Worm (Caenorhabditis elegans) whole organism, L2 larva: Measurements from ENCODE around the gene H40L08.7.

Experiments
- C34F6.9 ChIP-seq: fragments of 150-350 bp; optimal IDR thresholded peaks from 2 replicates; lab custom pipeline; 2014; ENCODE audit warnings: missing biosample characterization, missing genetic modification characterization
- F13H6.1 ChIP-seq: sonication (generic microtip); optimal IDR thresholded peaks from 2 replicates; lab custom pipeline; 2016; ENCODE audit warnings: missing genetic modification characterization, missing compliant biosample characterization
- R02D3.7 ChIP-seq: fragments of 150-350 bp; optimal IDR thresholded peaks from 2 replicates; lab custom pipeline; 2014; ENCODE audit warnings: missing biosample characterization, missing genetic modification characterization
- Y55F3AM.14 ChIP-seq: fragments of 200-800 bp; sonication (Bioruptor generic); optimal IDR thresholded peaks from 2 replicates; lab custom pipeline; 2018; ENCODE audit warnings: mild to moderate bottlenecking, missing genetic modification characterization, missing compliant biosample characterization
- alr-1 ChIP-seq: fragments of 150-350 bp; optimal IDR thresholded peaks from 2 replicates; lab custom pipeline; 2014; ENCODE audit warnings: missing biosample characterization, missing genetic modification characterization
- ama-1 ChIP-seq: fragments of 150-350 bp; optimal IDR thresholded peaks from 2 replicates; lab custom pipeline; 2018; ENCODE audit warnings: inconsistent platforms
- blmp-1 ChIP-seq: sonication (generic microtip); optimal IDR thresholded peaks from 2 replicates; lab custom pipeline; 2017; ENCODE audit warnings: missing genetic modification characterization, mild to moderate bottlenecking, missing compliant biosample characterization, antibody characterized with exemption, moderate library complexity; ENCODE audit not compliant: insufficient read depth
- ceh-16 ChIP-seq: fragments of 150-350 bp; optimal IDR thresholded peaks from 2 replicates; lab custom pipeline; 2014; ENCODE audit warnings: missing biosample characterization, missing genetic modification characterization
- ceh-82 ChIP-seq: fragments of 150-350 bp; optimal IDR thresholded peaks from 2 replicates; lab custom pipeline; 2014; ENCODE audit warnings: missing biosample characterization, missing genetic modification characterization
- crh-2 ChIP-seq: sonication (generic microtip); optimal IDR thresholded peaks from 2 replicates; lab custom pipeline; 2017; ENCODE audit warnings: missing biosample characterization, missing genetic modification characterization
- dmd-4 ChIP-seq: sonication (generic microtip); optimal IDR thresholded peaks from 2 replicates; lab custom pipeline; 2017; ENCODE audit warnings: missing biosample characterization, missing genetic modification characterization
- egl-27 ChIP-seq: sonication (generic microtip); optimal IDR thresholded peaks from 3 replicates; lab custom pipeline; 2017; ENCODE audit warnings: missing biosample characterization, missing genetic modification reagents, missing genetic modification characterization
- elt-1 ChIP-seq: fragments of 150-350 bp; optimal IDR thresholded peaks from 2 replicates; lab custom pipeline; 2014; ENCODE audit warnings: missing biosample characterization, missing genetic modification characterization
- elt-3 ChIP-seq: sonication (generic microtip); optimal IDR thresholded peaks from 2 replicates; lab custom pipeline; 2017; ENCODE audit warnings: missing biosample characterization, missing genetic modification characterization
- fos-1 ChIP-seq: fragments of 150-350 bp; optimal IDR thresholded peaks from 2 replicates; lab custom pipeline; 2014; ENCODE audit warnings: missing biosample characterization, missing genetic modification characterization
- gmeb-1 ChIP-seq: fragments of 150-350 bp; optimal IDR thresholded peaks from 2 replicates; lab custom pipeline; 2014; ENCODE audit warnings: missing biosample characterization, missing genetic modification characterization
- lin-11 ChIP-seq: fragments of 150-350 bp; sonication (generic microtip); optimal IDR thresholded peaks from 2 replicates; lab custom pipeline; 2014; ENCODE audit warnings: missing biosample characterization, missing genetic modification characterization, inconsistent platforms, mixed read lengths
- lin-13 ChIP-seq: fragments of 150-350 bp; optimal IDR thresholded peaks from 2 replicates; lab custom pipeline; 2014; ENCODE audit warnings: missing biosample characterization, missing genetic modification reagents, missing genetic modification characterization
- lin-39 ChIP-seq: fragments of 150-350 bp; optimal IDR thresholded peaks from 2 replicates; lab custom pipeline; 2014; ENCODE audit warnings: missing biosample characterization, missing genetic modification reagents, missing genetic modification characterization
- lsy-2 ChIP-seq, 2 experiments: fragments of 150-350 bp in 1 of 2; sonication (generic microtip) in 1 of 2; optimal IDR thresholded peaks; 2 replicates each; lab custom pipeline; 2014 to 2017; ENCODE audit warnings: missing biosample characterization in 2 of 2, missing genetic modification characterization in 2 of 2
- mab-5 ChIP-seq: fragments of 150-350 bp; optimal IDR thresholded peaks from 2 replicates; lab custom pipeline; 2014; ENCODE audit warnings: missing biosample characterization, missing genetic modification characterization
- nhr-10 ChIP-seq: sonication (generic microtip); optimal IDR thresholded peaks from 2 replicates; lab custom pipeline; 2017; ENCODE audit warnings: missing biosample characterization, missing genetic modification characterization
- nhr-12 ChIP-seq: fragments of 150-350 bp; optimal IDR thresholded peaks from 2 replicates; lab custom pipeline; 2014; ENCODE audit warnings: missing biosample characterization, missing genetic modification characterization
- nhr-129 ChIP-seq: fragments of 150-350 bp; optimal IDR thresholded peaks from 2 replicates; lab custom pipeline; 2014; ENCODE audit warnings: missing biosample characterization, missing genetic modification characterization
- nhr-21 ChIP-seq: fragments of 150-350 bp; optimal IDR thresholded peaks from 2 replicates; lab custom pipeline; 2014; ENCODE audit warnings: missing biosample characterization, missing genetic modification characterization
- nhr-23 ChIP-seq: fragments of 150-350 bp; optimal IDR thresholded peaks from 2 replicates; lab custom pipeline; 2014; ENCODE audit warnings: missing biosample characterization, missing genetic modification reagents, missing genetic modification characterization
- nhr-237 ChIP-seq: fragments of 150-350 bp; optimal IDR thresholded peaks from 2 replicates; lab custom pipeline; 2014; ENCODE audit warnings: missing biosample characterization, missing genetic modification characterization
- nhr-25 ChIP-seq: fragments of 150-350 bp; sonication (generic microtip); optimal IDR thresholded peaks from 3 replicates; lab custom pipeline; 2014; ENCODE audit warnings: missing biosample characterization, missing genetic modification characterization
- nhr-6 ChIP-seq: fragments of 150-350 bp; optimal IDR thresholded peaks from 2 replicates; lab custom pipeline; 2014; ENCODE audit warnings: missing biosample characterization, missing genetic modification characterization
- nhr-77 ChIP-seq: fragments of 150-350 bp; optimal IDR thresholded peaks from 2 replicates; lab custom pipeline; 2014; ENCODE audit warnings: missing biosample characterization, missing genetic modification characterization
- peb-1 ChIP-seq: fragments of 150-350 bp; optimal IDR thresholded peaks from 2 replicates; lab custom pipeline; 2014; ENCODE audit warnings: missing biosample characterization, missing genetic modification characterization
- sem-4 ChIP-seq: fragments of 150-350 bp; optimal IDR thresholded peaks from 2 replicates; lab custom pipeline; 2014; ENCODE audit warnings: missing biosample characterization, missing genetic modification reagents, missing genetic modification characterization
- skn-1 ChIP-seq: sonication (generic microtip); optimal IDR thresholded peaks from 2 replicates; lab custom pipeline; 2017; ENCODE audit warnings: missing biosample characterization, missing genetic modification characterization
- sma-9 ChIP-seq, 2 experiments: fragments of 150-350 bp in 1 of 2; sonication (generic microtip) in 1 of 2; optimal IDR thresholded peaks; 2 replicates each; lab custom pipeline; 2014 to 2016; ENCODE audit warnings: missing genetic modification characterization in 2 of 2, mild to moderate bottlenecking in 1 of 2, missing biosample characterization in 1 of 2, missing compliant biosample characterization in 1 of 2, missing genetic modification reagents in 1 of 2, moderate library complexity in 1 of 2
- snpc-4 ChIP-seq: fragments of 150-350 bp; optimal IDR thresholded peaks from 2 replicates; lab custom pipeline; 2014; ENCODE audit warnings: missing biosample characterization, missing genetic modification characterization
- unc-39 ChIP-seq: fragments of 150-350 bp; optimal IDR thresholded peaks from 2 replicates; lab custom pipeline; 2014; ENCODE audit warnings: missing biosample characterization, missing genetic modification characterization
- unc-55 ChIP-seq: fragments of 150-350 bp; sonication (generic microtip); optimal IDR thresholded peaks from 3 replicates; lab custom pipeline; 2014; ENCODE audit warnings: missing biosample characterization, missing genetic modification reagents, missing genetic modification characterization
- zag-1 ChIP-seq: fragments of 150-350 bp; optimal IDR thresholded peaks from 2 replicates; lab custom pipeline; 2014; ENCODE audit warnings: missing biosample characterization, missing genetic modification characterization
- ztf-1 ChIP-seq: fragments of 200-800 bp; sonication (Bioruptor generic); conservative IDR thresholded peaks from 2 replicates; pipeline ENCODE4 v1.3.6; 2022; ENCODE audit warnings: missing genetic modification characterization, missing compliant biosample characterization
- ztf-11 ChIP-seq: sonication (generic microtip); optimal IDR thresholded peaks from 2 replicates; lab custom pipeline; 2017; ENCODE audit warnings: missing biosample characterization, missing genetic modification characterization

Gene H40L08.7

DNA sequence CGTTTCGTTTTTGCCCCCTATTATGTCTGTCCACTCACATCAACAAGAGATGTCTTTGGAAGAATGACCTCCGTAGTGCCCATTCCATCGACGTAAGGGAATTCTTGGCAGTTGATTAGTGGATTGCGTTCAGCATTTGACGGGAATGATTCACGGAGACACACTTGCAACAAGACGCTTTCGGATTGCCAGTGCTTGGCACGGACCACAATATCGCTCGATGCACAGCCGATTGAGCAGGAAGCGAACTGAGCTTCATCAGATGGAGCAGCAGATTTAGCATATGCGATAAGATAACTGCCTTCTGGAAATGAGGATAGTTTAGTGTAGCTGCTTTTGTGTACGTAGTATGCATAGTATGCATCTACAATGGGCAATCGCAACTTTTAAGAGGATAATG is 25.9 kb upstream of the H40L08.7 start:
- TF ChIP-seq unc-39 = no peak
- TF ChIP-seq skn-1 = no peak
- TF ChIP-seq elt-3 (tag; lab: Kevin White, UChicago) = no peak
- TF ChIP-seq nhr-237 = no peak
- TF ChIP-seq sem-4 (tag; lab: Kevin White, UChicago) = no peak

ce11 chrX:15100369-15100963 is 22.9 kb upstream of the H40L08.7 start, which contains the start of gene dhhc-1:
Gene dhhc-1, minus strand, starts transcription at chrX:15100419.
- TF ChIP-seq snpc-4 (tag; lab: Kevin White, UChicago) (peak; percentile 40), nhr-10 (tag; lab: Kevin White, UChicago) (no peak), Y55F3AM.14 (GFP tag; lab: Kevin White, UChicago) (no peak), fos-1 (tag; lab: Kevin White, UChicago) (peak; percentile 90), nhr-25 (no peak), R02D3.7 (tag; lab: Kevin White, UChicago) (no peak), nhr-129 (tag; lab: Kevin White, UChicago) (peak; percentile 74), dmd-4 (no peak), zag-1 (tag; lab: Kevin White, UChicago) (no peak), lsy-2 (tag; optimal IDR thresholded peaks at IDR 0.05; lab: Kevin White, UChicago) (peak in 1 of 2 experiments; percentile 43), blmp-1 (no peak), egl-27 (tag; lab: Kevin White, UChicago) (no peak), lin-39 (tag; lab: Kevin White, UChicago) (no peak), unc-39 (no peak), alr-1 (tag; lab: Kevin White, UChicago) (no peak), peb-1 (tag; lab: Kevin White, UChicago) (no peak), ceh-16 (no peak), unc-55 (GFP tag; lab: Kevin White, UChicago) (peak; percentile 59), lin-11 (tag; lab: Kevin White, UChicago) (peak; percentile 29), ama-1 (lab: Kevin White, UChicago) (no peak), elt-1 (no peak), lin-13 (GFP tag; lab: Kevin White, UChicago) (no peak), F13H6.1 (tag; lab: Kevin White, UChicago) (peak; percentile 68), nhr-12 (tag; lab: Kevin White, UChicago) (no peak), ztf-11 (tag; lab: Kevin White, UChicago) (no peak), sma-9 (GFP tag; optimal IDR thresholded peaks at IDR 0.05; lab: Kevin White, UChicago) (peak; percentile 60), sma-9 (tag; optimal IDR thresholded peaks at IDR 0.05; lab: Kevin White, UChicago) (no peak), sem-4 (tag; lab: Kevin White, UChicago) (peak; percentile 34), C34F6.9 (peak; percentile 48), crh-2 (tag; lab: Kevin White, UChicago) (peak; percentile 57)

- TF ChIP-seq Y55F3AM.14 (GFP tag; lab: Kevin White, UChicago) (no peak), nhr-21 (tag; lab: Kevin White, UChicago) (no peak), ztf-1 (GFP tag; lab: Robert Waterston, UW) (no peak), lin-39 (tag; lab: Kevin White, UChicago) (no peak), gmeb-1 (tag; lab: Kevin White, UChicago) (peak; percentile 32), elt-3 (tag; lab: Kevin White, UChicago) (no peak), nhr-77 (tag; lab: Kevin White, UChicago) (no peak), ama-1 (lab: Kevin White, UChicago) (no peak), nhr-25 (no peak), peb-1 (tag; lab: Kevin White, UChicago) (no peak), sem-4 (tag; lab: Kevin White, UChicago) (no peak), crh-2 (tag; lab: Kevin White, UChicago) (peak; percentile 29), fos-1 (tag; lab: Kevin White, UChicago) (peak; percentile 92), lin-11 (tag; lab: Kevin White, UChicago) (no peak), nhr-23 (tag; lab: Kevin White, UChicago) (no peak), sma-9 (GFP tag; optimal IDR thresholded peaks at IDR 0.05; lab: Kevin White, UChicago) (peak; percentile 12), sma-9 (tag; optimal IDR thresholded peaks at IDR 0.05; lab: Kevin White, UChicago) (no peak), C34F6.9 (no peak), mab-5 (tag; lab: Kevin White, UChicago) (no peak), nhr-6 (tag; lab: Kevin White, UChicago) (no peak), ceh-82 (tag; lab: Kevin White, UChicago) (no peak), lin-13 (GFP tag; lab: Kevin White, UChicago) (no peak), unc-55 (GFP tag; lab: Kevin White, UChicago) (no peak)
These were observed 20.2 kb upstream of the H40L08.7 start, which contains the start of gene F09B12.3 for ce11 chrX:15097763-15098162. Gene F09B12.3, minus strand, starts transcription at chrX:15097954.
